Fruit fly (Drosophila melanogaster) Kc167 (cell line): ENCODE data around the gene CG43317.

Experiments used
- h ChIP-seq: fragments of >200 bp; optimal IDR thresholded peaks from 3 replicates; lab custom pipeline; 2018; ENCODE audit warnings: missing external identifiers
- psq ChIP-seq: fragments of >200 bp; optimal IDR thresholded peaks from 2 replicates; lab custom pipeline; 2017; ENCODE audit warnings: missing external identifiers

DNA sequence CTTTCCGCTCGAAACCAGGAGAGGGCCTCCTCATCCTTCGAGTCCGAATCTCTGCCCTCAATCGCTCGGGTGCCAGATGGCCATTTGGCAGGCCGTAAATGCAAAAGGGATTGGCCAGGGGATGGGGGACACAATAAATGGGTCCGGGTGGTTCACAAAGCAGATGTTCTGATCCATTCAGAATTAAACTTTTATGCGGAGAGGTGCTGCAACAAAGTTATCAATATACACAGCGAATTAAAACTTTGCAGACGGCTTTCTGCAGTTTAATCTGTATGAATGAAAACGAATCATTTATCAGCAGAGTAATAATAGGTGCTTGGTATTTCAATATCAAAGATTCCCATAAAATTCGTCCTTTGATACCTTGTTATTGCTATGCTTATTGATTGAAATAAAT is 26.9 kb downstream of the CG43317 start:
- TF ChIP-seq psq (lab: Kevin White, UChicago) (no peak), h (lab: Kevin White, UChicago) (no peak)
